Fruit fly (Drosophila melanogaster) whole organism, wandering third instar larva: ENCODE data around the gene Atg4a.
A peak's percentile ranks its signal among the peaks of the same experiment; 100 is the strongest.

Experiments
- CG32264 ChIP-seq: fragments of 200-800 bp; sonication (Bioruptor generic); optimal IDR thresholded peaks from 2 replicates; lab custom pipeline; 2016; ENCODE audit warnings: missing biosample characterization, missing genetic modification characterization
- CrebA ChIP-seq: fragments of 200-800 bp; sonication (Bioruptor generic); optimal IDR thresholded peaks from 2 replicates; lab custom pipeline; 2016; ENCODE audit warnings: missing biosample characterization, mild to moderate bottlenecking, missing genetic modification characterization, borderline replicate concordance
- Dfd ChIP-seq: fragments of >200 bp; optimal IDR thresholded peaks from 2 replicates; lab custom pipeline; 2017; ENCODE audit warnings: missing biosample characterization, missing genetic modification characterization
- GATAd ChIP-seq: sonication (Bioruptor generic); optimal IDR thresholded peaks from 2 replicates; lab custom pipeline; 2016; ENCODE audit warnings: missing biosample characterization, missing genetic modification characterization
- Mio ChIP-seq: sonication (Bioruptor generic); optimal IDR thresholded peaks from 2 replicates; lab custom pipeline; 2016; ENCODE audit warnings: missing biosample characterization, missing genetic modification characterization
- OdsH ChIP-seq: fragments of 200-800 bp; sonication (Bioruptor generic); optimal IDR thresholded peaks from 2 replicates; lab custom pipeline; 2016; ENCODE audit warnings: missing biosample characterization, mild to moderate bottlenecking, missing genetic modification characterization
- Rel ChIP-seq, 2 experiments: fragments of 200-800 bp; sonication (Bioruptor generic) in 1 of 2; optimal IDR thresholded peaks; 2 replicates in 1 of 2; 3 replicates in 1 of 2; lab custom pipeline; 2016 to 2019; ENCODE audit warnings: mild to moderate bottlenecking in 2 of 2, missing biosample characterization in 2 of 2, missing genetic modification characterization in 2 of 2, moderate library complexity in 1 of 2
- br ChIP-seq: fragments of 200-800 bp; sonication (Bioruptor generic); optimal IDR thresholded peaks from 2 replicates; lab custom pipeline; 2016; ENCODE audit warnings: missing biosample characterization, missing genetic modification characterization
- h ChIP-seq: fragments of 200-800 bp; sonication (Bioruptor generic); optimal IDR thresholded peaks from 3 replicates; lab custom pipeline; 2016; ENCODE audit warnings: missing biosample characterization, mild to moderate bottlenecking, missing genetic modification characterization
- jim ChIP-seq: fragments of 175-275, 200-325 bp; sonication (Bioruptor generic); optimal IDR thresholded peaks from 2 replicates; lab custom pipeline; 2016; ENCODE audit warnings: missing biosample characterization, mild to moderate bottlenecking, missing genetic modification characterization
- lola ChIP-seq: fragments of >200 bp; optimal IDR thresholded peaks from 2 replicates; lab custom pipeline; 2017; ENCODE audit warnings: missing biosample characterization, missing genetic modification characterization
- pan ChIP-seq: fragments of >200 bp; optimal IDR thresholded peaks from 2 replicates; lab custom pipeline; 2017

dm6 chr2L:1116661-1117322 lies 36.1 kb downstream of the Atg4a start:
- no peak for TF ChIP-seq pan (lab: Kevin White, UChicago)
- peak; percentile 19 for TF ChIP-seq br
- TF ChIP-seq Dfd (GFP tag; lab: Kevin White, UChicago) = no peak
- peak; percentile 58 for TF ChIP-seq Rel (GFP tag; optimal IDR thresholded peaks at IDR 0.05; lab: Kevin White, UChicago)
- TF ChIP-seq Rel (tag; optimal IDR thresholded peaks at IDR 0.05; lab: Kevin White, UChicago) = peak; percentile 74
- TF ChIP-seq h = peak; percentile 67
- TF ChIP-seq OdsH (GFP tag; lab: Kevin White, UChicago) = no peak
- no peak for TF ChIP-seq GATAd (GFP tag; lab: Kevin White, UChicago)
- TF ChIP-seq CG32264 (GFP tag; lab: Kevin White, UChicago) = no peak
- no peak for TF ChIP-seq CrebA (GFP tag; lab: Kevin White, UChicago)
- no peak for TF ChIP-seq lola (GFP tag; lab: Kevin White, UChicago)
- TF ChIP-seq Mio (GFP tag; lab: Kevin White, UChicago) = no peak
- no peak for TF ChIP-seq jim (GFP tag; lab: Kevin White, UChicago)
